Fruit fly (Drosophila melanogaster) whole organism, adult: ENCODE data around the gene Vha100-2.

ENCODE experiments used
- cic ChIP-seq: fragments of 200-800 bp; sonication (Bioruptor generic); optimal IDR thresholded peaks from 2 replicates; lab custom pipeline; 2017; ENCODE audit warnings: missing biosample characterization, mild to moderate bottlenecking, missing genetic modification characterization, moderate library complexity
- tj ChIP-seq: fragments of 200-800 bp; sonication (Bioruptor generic); optimal IDR thresholded peaks from 3 replicates; lab custom pipeline; 2017; ENCODE audit warnings: missing biosample characterization, mild to moderate bottlenecking, missing genetic modification characterization, moderate library complexity

- TF ChIP-seq tj (GFP tag; lab: Kevin White, UChicago) (no peak), cic (GFP tag; lab: Kevin White, UChicago) (no peak)
These were observed 33.9 kb upstream of the Vha100-2 start for dm6 chr3R:18432905-18433304.
